Worm (Caenorhabditis elegans): ENCODE data around the gene cdr-3.
"Not testable (repeated sequence)": the region's sequence is repeated elsewhere in the genome, so short reads cannot be mapped to it uniquely, and the experiment has no call there.

cdr-3 gene

DNA sequence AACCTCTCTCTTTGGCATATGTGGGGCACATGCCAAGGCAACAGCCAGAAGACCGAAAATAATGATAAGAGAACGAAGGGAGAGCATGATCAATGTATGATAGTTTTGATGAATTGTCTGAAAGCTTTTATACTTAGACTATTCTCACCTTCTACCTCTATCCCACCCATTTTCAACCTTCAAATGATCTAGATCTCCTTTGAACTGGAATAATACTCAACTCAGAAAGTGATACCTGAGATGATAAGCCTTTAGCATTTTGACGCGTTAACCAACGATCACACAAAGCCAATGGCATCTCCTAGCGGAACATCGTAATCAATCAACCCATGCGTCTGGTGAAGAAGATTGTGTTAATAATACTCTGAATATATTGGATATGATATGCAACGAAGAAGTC lies 12.6 kb downstream of the cdr-3 start, which contains the start of gene K01D12.9:
K01D12.9 (minus strand) TSS at position 101 of the 400 bp plus-strand sequence.
- no peak for TF ChIP-seq dao-5 (tag; optimal IDR thresholded peaks at IDR 0.05)
- TF ChIP-seq him-1 (tag; optimal IDR thresholded peaks at IDR 0.05): no peak
- no peak for TF ChIP-seq W03F9.2 (tag; optimal IDR thresholded peaks at IDR 0.05)

- TF ChIP-seq W03F9.2 (tag; optimal IDR thresholded peaks at IDR 0.05) (no peak), him-1 (tag; optimal IDR thresholded peaks at IDR 0.05) (no peak), dao-5 (tag; optimal IDR thresholded peaks at IDR 0.05) (no peak)
These were observed 14.8 kb downstream of the cdr-3 start, which contains the start of gene K01D12.8 for ce11 chrV:12402355-12402754. Gene K01D12.8 (plus strand): TSS chrV:12402655.

- TF ChIP-seq W03F9.2 (tag; optimal IDR thresholded peaks at IDR 0.05) (no peak), dao-5 (tag; optimal IDR thresholded peaks at IDR 0.05) (no peak), him-1 (tag; optimal IDR thresholded peaks at IDR 0.05) (no peak)
These were observed 15.8 kb downstream of the cdr-3 start, which contains the start of gene K01D12.7 for ce11 chrV:12401383-12401782. Gene K01D12.7 (minus strand): TSS chrV:12401483.

ce11 chrV:12400677-12401236 lies 16.4 kb downstream of the cdr-3 start, which contains the start of the genes K01D12.20 and miga-1:
Gene K01D12.20 (minus strand): TSS chrV:12400814.
Gene miga-1 (minus strand): TSS chrV:12400859.
- TF ChIP-seq him-1 (tag; optimal IDR thresholded peaks at IDR 0.05): no peak

ce11 chrV:12397545-12397944 lies 19.6 kb downstream of the cdr-3 start, which contains the start of gene K01D12.5:
Gene K01D12.5 (plus strand): TSS chrV:12397845.
- TF ChIP-seq dao-5 (tag; optimal IDR thresholded peaks at IDR 0.05): no peak
- TF ChIP-seq him-1 (tag; optimal IDR thresholded peaks at IDR 0.05): no peak
- no peak for TF ChIP-seq W03F9.2 (tag; optimal IDR thresholded peaks at IDR 0.05)

DNA sequence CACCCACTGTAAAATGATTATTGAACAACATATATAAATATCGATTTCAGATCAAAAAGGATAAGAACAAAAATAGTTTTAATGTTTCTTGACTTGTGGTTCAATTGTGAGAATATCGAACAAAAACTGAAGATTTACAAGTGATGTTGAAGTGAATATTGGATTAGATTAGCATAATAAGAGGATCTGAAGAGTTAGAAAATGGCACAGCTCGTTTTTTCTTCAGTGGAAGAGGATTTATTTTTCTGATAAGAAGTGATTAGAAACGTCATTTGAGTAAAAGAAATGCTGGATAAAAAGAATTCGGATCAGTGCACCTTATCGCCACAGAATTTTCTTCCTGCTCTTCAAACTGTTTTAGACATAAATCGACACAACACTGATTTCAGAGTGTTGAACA lies 21.5 kb downstream of the cdr-3 start, which contains the start of gene twk-14:
twk-14 (minus strand) TSS at position 8 of the 400 bp plus-strand sequence.
- TF ChIP-seq W03F9.2 (tag; optimal IDR thresholded peaks at IDR 0.05) (no peak), dao-5 (tag; optimal IDR thresholded peaks at IDR 0.05) (no peak), him-1 (tag; optimal IDR thresholded peaks at IDR 0.05) (no peak)

DNA sequence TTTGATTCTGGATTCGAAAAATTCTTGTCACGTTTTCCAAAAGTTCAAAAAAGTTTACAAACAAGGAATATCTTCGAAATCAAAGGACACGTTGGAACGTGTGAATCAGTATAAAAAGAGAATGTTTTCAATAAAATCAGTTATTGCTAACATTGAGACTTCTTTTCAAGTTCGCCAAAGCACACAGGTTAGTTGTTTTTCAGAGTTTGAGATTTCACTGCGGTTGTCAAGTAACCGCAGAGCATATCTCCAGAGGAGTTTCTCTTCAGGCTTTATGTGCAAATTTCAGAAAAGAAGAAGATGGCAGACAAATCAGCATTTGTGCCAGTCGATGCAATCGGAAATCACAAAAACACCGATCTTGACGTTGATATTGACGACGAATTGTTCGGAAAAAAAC lies 31.0 kb downstream of the cdr-3 start, which contains the start of gene K01D12.15:
K01D12.15 (plus strand) TSS at position 301 of the 400 bp plus-strand sequence.
- TF ChIP-seq W03F9.2 (tag; optimal IDR thresholded peaks at IDR 0.05) (no peak), him-1 (tag; optimal IDR thresholded peaks at IDR 0.05) (no peak), dao-5 (tag; optimal IDR thresholded peaks at IDR 0.05) (no peak)

ce11 chrV:12377256-12377655 lies 39.9 kb downstream of the cdr-3 start, which contains the start of gene K01D12.1:
Gene K01D12.1 (plus strand): TSS chrV:12377556.
- no peak for TF ChIP-seq dao-5 (tag; optimal IDR thresholded peaks at IDR 0.05)
- TF ChIP-seq him-1 (tag; optimal IDR thresholded peaks at IDR 0.05): no peak
- no peak for TF ChIP-seq W03F9.2 (tag; optimal IDR thresholded peaks at IDR 0.05)

DNA sequence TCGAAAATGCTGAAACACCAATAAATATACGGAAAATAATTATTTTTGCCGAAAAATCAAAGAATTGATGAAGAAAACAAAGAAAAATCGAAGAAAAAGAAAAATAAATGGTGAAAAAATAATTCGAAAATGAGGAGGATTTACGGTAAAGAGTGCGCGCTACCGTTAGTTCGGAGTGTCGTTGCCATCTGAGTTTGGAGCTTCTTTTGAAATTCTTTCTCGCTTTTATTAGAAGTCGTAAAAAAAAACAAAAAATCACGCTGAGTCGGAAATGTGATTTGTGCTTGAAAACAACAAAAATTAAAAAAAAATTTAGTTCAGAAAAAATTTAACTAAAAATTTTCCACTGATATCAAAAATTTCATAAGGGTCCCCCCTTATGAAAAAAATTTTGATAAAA lies 42.9 kb downstream of the cdr-3 start, which contains the start of gene F23H12.10:
F23H12.10 (minus strand) TSS at position 12 of the 400 bp plus-strand sequence.
- not testable (repeated sequence) for TF ChIP-seq dao-5, W03F9.2, him-1 (tag; optimal IDR thresholded peaks at IDR 0.05)

DNA sequence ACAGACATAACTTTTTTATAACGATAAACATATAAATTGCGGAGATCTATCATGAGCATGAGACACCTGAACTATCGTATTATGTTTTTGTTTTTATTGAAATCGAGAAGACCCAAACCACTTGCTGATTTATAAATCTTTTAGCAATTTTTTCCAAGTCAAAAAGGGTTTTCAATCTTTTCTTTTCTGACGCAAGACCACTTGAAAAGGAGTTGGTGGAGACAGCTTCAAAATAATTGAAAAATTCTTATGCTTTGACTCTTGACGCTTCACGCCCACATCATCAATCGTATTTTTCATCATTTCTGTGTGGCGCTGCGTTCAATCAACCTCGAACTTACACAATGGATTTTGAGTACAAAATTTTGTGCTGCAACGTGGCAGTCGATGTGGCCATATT lies 45.8 kb downstream of the cdr-3 start, which contains the start of gene F23H12.7:
F23H12.7 (plus strand) TSS at position 301 of the 400 bp plus-strand sequence.
- no peak for TF ChIP-seq dao-5 (tag; optimal IDR thresholded peaks at IDR 0.05)
- no peak for TF ChIP-seq him-1 (tag; optimal IDR thresholded peaks at IDR 0.05)
- no peak for TF ChIP-seq W03F9.2 (tag; optimal IDR thresholded peaks at IDR 0.05)

- no peak for TF ChIP-seq him-1 (tag; optimal IDR thresholded peaks at IDR 0.05)
- TF ChIP-seq dao-5 (tag; optimal IDR thresholded peaks at IDR 0.05): no peak
- no peak for TF ChIP-seq W03F9.2 (tag; optimal IDR thresholded peaks at IDR 0.05)
These were observed 47.7 kb downstream of the cdr-3 start, which contains the start of gene gcy-13 for ce11 chrV:12369437-12369836. Gene gcy-13 (minus strand): TSS chrV:12369537.

All from whole organism, L4/young adult.